Worm (Caenorhabditis elegans) whole organism, L4 larva: ENCODE measurements around the gene pst-2.

Experiments used
- ceh-82 ChIP-seq: sonication (generic microtip); optimal IDR thresholded peaks from 2 replicates; lab custom pipeline; 2017; ENCODE audit warnings: missing biosample characterization, missing genetic modification characterization
- dpl-1 ChIP-seq: fragments of 150-350 bp; optimal IDR thresholded peaks from 2 replicates; lab custom pipeline; 2014; ENCODE audit warnings: missing biosample characterization, missing genetic modification reagents, missing genetic modification characterization
- gei-8 ChIP-seq: fragments of 200-800 bp; sonication (Bioruptor generic); optimal IDR thresholded peaks from 2 replicates; lab custom pipeline; 2018; ENCODE audit warnings: mild to moderate bottlenecking, missing genetic modification characterization, missing compliant biosample characterization
- hlh-30 ChIP-seq: sonication (generic microtip); optimal IDR thresholded peaks from 2 replicates; lab custom pipeline; 2017; ENCODE audit warnings: antibody characterized with exemption, mild to moderate bottlenecking, missing genetic modification characterization, missing compliant biosample characterization; ENCODE audit not compliant: insufficient read depth
- lin-39 ChIP-seq: fragments of 150-350 bp; optimal IDR thresholded peaks from 2 replicates; lab custom pipeline; 2014; ENCODE audit warnings: missing biosample characterization, missing genetic modification reagents, missing genetic modification characterization
- mxl-3 ChIP-seq: fragments of 200-800 bp; sonication (Bioruptor generic); optimal IDR thresholded peaks from 2 replicates; lab custom pipeline; 2018; ENCODE audit warnings: mild to moderate bottlenecking, missing genetic modification characterization, missing compliant biosample characterization
- nhr-237 ChIP-seq: sonication (generic microtip); optimal IDR thresholded peaks from 2 replicates; lab custom pipeline; 2017; ENCODE audit warnings: missing biosample characterization, missing genetic modification characterization

DNA sequence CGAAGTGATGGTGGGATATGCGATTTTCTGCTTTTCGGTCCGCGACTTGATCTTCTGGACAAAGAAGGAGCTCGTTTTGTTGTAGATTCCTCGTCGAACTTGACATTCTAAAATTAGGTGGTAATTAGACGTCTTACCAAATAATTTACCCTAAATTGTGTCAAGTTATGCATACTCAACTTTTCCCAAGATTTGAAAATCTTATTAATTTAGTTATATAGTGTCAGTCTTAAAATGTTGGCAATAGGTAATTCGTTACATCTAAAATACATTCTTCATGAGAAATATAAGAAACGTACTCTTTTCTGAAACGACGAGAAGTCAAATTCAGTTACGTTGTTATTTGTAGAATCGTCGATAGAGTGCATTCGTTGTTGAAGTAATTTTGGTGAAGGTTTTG is 27.3 kb downstream of the pst-2 start:
- TF ChIP-seq mxl-3 (GFP tag; lab: Kevin White, UChicago) = no peak
- no peak for TF ChIP-seq ceh-82 (tag; lab: Kevin White, UChicago)
- TF ChIP-seq gei-8 (GFP tag; lab: Kevin White, UChicago) = no peak
- no peak for TF ChIP-seq nhr-237
- no peak for TF ChIP-seq hlh-30 (tag; lab: Kevin White, UChicago)
- TF ChIP-seq dpl-1 (GFP tag; lab: Kevin White, UChicago) = no peak
- no peak for TF ChIP-seq lin-39 (tag; lab: Kevin White, UChicago)
